Fruit fly (Drosophila melanogaster): ENCODE results near the gene Mob2.

dm6 chr3L:11480304-11480703 is 81.7 kb downstream of the Mob2 start:
- no peak for TF ChIP-seq gl (tag; optimal IDR thresholded peaks at IDR 0.05)
- TF ChIP-seq CG12605 (GFP tag; IDR thresholded peaks at IDR 0.05), result no peak
- no peak for TF ChIP-seq Pif1B (GFP tag; optimal IDR thresholded peaks at IDR 0.05)
- TF ChIP-seq D1 (tag; optimal IDR thresholded peaks at IDR 0.05), result no peak
- TF ChIP-seq CG32121 (GFP tag; IDR thresholded peaks at IDR 0.05), result no peak

All from whole organism, pupa.